Fruit fly (Drosophila melanogaster) Kc167 (cell line): ENCODE measurements around the gene CG15262.

Experiments
- Myc ChIP-seq: fragments of >200 bp; optimal IDR thresholded peaks from 2 replicates; lab custom pipeline; 2017; ENCODE audit warnings: missing external identifiers
- Sin3A ChIP-seq: fragments of >200 bp; optimal IDR thresholded peaks from 2 replicates; lab custom pipeline; 2018; ENCODE audit warnings: missing external identifiers
- h ChIP-seq: fragments of >200 bp; optimal IDR thresholded peaks from 3 replicates; lab custom pipeline; 2018; ENCODE audit warnings: missing external identifiers
- insv ChIP-seq: fragments of >200 bp; optimal IDR thresholded peaks from 3 replicates; lab custom pipeline; 2018; ENCODE audit warnings: missing external identifiers
- psq ChIP-seq: fragments of >200 bp; optimal IDR thresholded peaks from 2 replicates; lab custom pipeline; 2017; ENCODE audit warnings: missing external identifiers
- ttk ChIP-seq: sonication (Bioruptor generic); optimal IDR thresholded peaks from 2 replicates; lab custom pipeline; 2017; ENCODE audit warnings: missing external identifiers

The CG15262 gene

DNA sequence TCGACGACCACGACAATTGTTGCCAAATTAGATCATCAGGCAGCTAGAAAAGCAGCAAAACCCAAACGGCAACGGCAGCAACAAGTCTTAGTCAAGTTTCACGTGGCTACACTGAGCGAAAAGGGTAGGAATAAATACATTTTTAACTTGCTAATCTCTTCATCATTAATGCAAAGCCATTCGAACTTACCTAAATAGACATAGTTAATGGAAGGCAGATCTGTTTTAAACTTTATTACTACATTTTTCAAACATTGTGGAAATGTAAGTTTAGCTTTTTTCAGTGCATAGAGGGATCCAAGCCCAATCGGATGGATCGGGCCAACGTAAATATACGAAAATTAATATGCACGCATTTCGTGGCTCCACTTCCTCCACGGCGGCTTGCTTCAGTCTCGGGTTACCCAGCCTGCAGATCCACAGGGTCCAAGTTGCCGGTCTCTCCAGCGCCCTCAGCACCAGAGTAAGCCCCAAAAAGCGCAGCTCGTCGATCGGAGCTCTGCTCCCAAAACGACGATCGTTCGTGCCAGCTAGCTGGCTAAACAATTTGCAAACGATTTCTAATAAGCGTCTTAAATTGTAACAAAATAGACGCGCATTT lies 39.7 kb downstream of the CG15262 start:
- TF ChIP-seq h: no peak
- TF ChIP-seq insv (lab: Kevin White, UChicago): no peak
- TF ChIP-seq Myc (lab: Kevin White, UChicago): no peak
- TF ChIP-seq ttk (lab: Kevin White, UChicago): no peak
- TF ChIP-seq psq: no peak
- no peak for TF ChIP-seq Sin3A

- TF ChIP-seq ttk (lab: Kevin White, UChicago) (no peak), h (no peak)
Observed at dm6 chr2L:15339601-15340000, 42.0 kb downstream of the CG15262 start.

dm6 chr2L:15343367-15343893 lies 45.8 kb downstream of the CG15262 start:
- TF ChIP-seq Sin3A (no peak), psq (no peak), Myc (lab: Kevin White, UChicago) (no peak), ttk (lab: Kevin White, UChicago) (no peak), h (no peak), insv (lab: Kevin White, UChicago) (no peak)

- no peak for TF ChIP-seq insv (lab: Kevin White, UChicago)
- TF ChIP-seq Sin3A: no peak
- TF ChIP-seq h: no peak
- TF ChIP-seq psq: no peak
Observed at dm6 chr2L:15345295-15345694, 47.7 kb downstream of the CG15262 start.
